Worm (Caenorhabditis elegans) whole organism, early embryonic: Measurements from ENCODE around the gene C46F2.1.

Experiments used
- B0310.2 ChIP-seq: sonication (generic microtip); optimal IDR thresholded peaks from 2 replicates; lab custom pipeline; 2016; ENCODE audit warnings: mild to moderate bottlenecking, missing genetic modification characterization, missing compliant biosample characterization
- ama-1 ChIP-seq: fragments of 150-350 bp; optimal IDR thresholded peaks from 2 replicates; lab custom pipeline; 2014
- sea-1 ChIP-seq: fragments of 200-800 bp; sonication (Bioruptor generic); conservative IDR thresholded peaks from 2 replicates; pipeline ENCODE4 v1.3.6; 2022; ENCODE audit warnings: missing genetic modification characterization, missing compliant biosample characterization

- TF ChIP-seq sea-1 (no peak), ama-1 (lab: Kevin White, UChicago) (no peak), B0310.2 (no peak)
Measured at ce11 chrX:8052055-8052454, 25.8 kb upstream of the C46F2.1 start.
